Worm (Caenorhabditis elegans) whole organism, dauer: ENCODE results near the gene Y53F4B.12.

Experiments
- unc-62 ChIP-seq: sonication (generic microtip); optimal IDR thresholded peaks from 2 replicates; lab custom pipeline; 2017; ENCODE audit warnings: missing biosample characterization, missing genetic modification reagents, missing genetic modification characterization

Y53F4B.12 gene

DNA sequence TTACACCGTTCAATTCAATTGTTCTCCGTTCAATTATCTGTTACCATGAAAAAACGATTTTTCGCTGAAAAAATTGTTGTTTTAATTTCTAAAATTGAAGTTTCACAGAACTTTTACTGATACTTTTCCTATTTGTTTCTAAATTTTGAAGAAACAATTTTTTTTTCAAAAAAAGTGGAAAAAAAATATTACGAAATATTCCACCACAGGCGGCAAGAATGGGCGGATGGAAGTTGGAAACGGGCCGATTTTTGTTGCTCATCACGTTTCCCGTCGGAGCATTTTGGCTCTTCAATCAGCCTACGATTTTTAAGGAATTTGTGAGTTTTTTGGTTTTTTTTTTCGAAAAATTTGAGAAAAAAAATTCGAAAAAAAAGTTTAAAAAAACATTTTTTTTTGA is 18.8 kb downstream of the Y53F4B.12 start, which contains the start of gene Y53F4B.14:
Gene Y53F4B.14 (plus strand): TSS at position 210 of the 400 bp plus-strand sequence.
- TF ChIP-seq unc-62 (GFP tag; lab: Kevin White, UChicago), result no peak

DNA sequence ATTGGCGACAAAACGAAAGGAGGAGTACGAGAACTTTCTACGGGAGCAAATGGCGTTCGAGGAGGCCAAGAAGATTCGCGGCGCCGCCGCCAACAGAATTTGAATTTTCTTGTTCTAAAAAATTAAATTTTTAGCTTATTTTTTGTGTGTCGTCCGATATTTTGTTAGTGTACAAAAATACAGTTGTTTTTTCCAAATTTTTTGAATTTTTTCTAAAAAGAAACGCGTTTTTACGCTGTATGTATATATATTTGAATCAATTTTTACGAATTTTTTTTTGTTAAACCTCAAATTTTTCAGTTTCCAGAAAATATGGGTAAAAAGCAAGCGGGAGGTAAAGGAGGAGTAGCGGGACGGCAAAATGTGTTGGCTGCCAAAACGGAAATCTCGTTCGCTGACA is 20.1 kb downstream of the Y53F4B.12 start, which contains the start of gene trip-4:
Gene trip-4 (plus strand): TSS at position 301 of the 400 bp plus-strand sequence.
- no peak for TF ChIP-seq unc-62 (GFP tag; lab: Kevin White, UChicago)

DNA sequence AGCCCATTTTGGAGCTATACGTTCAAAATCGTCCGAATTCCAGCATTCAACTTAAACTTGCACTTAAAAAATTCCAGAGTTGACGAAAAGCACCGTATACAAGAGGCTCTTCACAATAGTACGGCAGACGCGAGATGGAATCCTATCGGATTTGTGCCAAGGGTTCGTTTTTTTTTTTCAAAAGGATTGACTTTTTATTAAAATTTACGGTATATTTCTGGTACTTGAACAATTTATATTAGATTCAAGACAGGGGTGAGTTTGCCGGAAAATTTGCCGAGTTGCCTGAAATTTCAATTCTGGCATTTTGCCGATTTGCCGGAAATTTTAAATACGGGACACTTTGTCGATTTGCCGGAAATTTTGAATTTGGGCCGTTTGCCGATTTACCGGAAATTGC is 23.3 kb downstream of the Y53F4B.12 start:
- no peak for TF ChIP-seq unc-62 (GFP tag; lab: Kevin White, UChicago)

DNA sequence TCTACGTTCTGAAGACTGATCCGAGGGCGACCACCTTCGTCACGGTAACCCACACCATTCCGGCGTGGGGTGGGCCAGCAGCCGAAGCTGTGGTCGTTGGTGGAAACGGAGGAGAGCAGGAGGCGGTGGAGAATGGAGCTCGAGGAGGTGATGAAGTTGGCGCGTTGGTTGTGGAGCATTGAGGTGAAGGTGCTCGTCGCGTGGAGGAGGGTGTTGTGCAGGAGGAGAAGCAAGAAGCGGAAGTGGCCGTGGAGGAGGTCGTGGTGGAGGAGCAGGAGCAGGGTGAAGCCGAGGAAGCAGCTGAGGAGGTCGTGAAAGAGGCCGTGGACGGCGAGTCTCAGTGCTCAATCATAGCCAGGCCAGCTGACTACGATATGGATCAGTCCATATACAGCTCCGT is 39.3 kb downstream of the Y53F4B.12 start, which contains the start of gene Y53F4B.17:
Gene Y53F4B.17 (plus strand): TSS at position 375 of the 400 bp plus-strand sequence.
- no peak for TF ChIP-seq unc-62 (GFP tag; lab: Kevin White, UChicago)

DNA sequence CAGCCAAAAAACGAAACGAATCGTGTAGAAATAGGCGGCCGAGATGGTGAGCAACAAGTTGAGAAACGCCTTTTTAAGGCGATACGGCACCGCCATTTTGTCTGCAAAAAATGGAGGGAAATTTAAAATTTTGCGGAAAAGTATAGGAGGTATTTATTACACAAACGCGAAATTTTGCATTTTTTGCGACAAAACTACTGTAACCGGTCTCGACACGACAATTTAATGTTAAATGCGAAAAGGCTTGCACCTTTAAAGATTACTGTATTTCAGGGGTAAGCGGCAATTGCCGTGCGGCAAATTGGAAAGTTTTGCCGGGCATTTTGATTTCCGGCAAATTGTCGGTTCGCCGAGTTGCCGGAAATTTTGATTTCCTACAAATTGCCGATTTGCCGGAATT is 52.5 kb downstream of the Y53F4B.12 start, which contains the start of gene Y53F4B.18:
Gene Y53F4B.18 (minus strand): TSS at position 101 of the 400 bp plus-strand sequence.
- TF ChIP-seq unc-62 (GFP tag; lab: Kevin White, UChicago), result no peak

DNA sequence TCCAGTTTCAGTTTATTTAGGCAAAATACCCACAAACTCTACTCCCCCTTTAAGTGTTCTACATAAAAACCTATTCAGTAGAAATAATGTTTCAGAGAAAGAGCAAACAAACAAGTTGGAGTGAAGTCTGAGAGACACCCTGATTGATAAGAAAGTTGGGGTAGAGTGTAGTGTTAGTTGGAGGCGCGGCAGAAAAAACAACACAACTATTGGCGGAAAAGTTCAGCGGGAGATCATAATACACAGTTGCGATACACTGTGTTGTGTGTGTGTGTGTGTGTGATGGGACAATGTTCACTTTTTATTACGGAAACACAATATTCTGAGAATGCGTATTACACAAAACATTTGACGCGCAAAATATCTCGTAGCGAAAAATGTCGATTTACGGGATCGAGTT is 55.7 kb downstream of the Y53F4B.12 start:
- TF ChIP-seq unc-62 (GFP tag; lab: Kevin White, UChicago), result no peak
